Fruit fly (Drosophila melanogaster) whole organism, adult: ENCODE results near the gene Uros2.

ENCODE experiments used
- CG12768 ChIP-seq: fragments of 200-800 bp; sonication (Bioruptor generic); optimal IDR thresholded peaks from 2 replicates; lab custom pipeline; 2017; ENCODE audit warnings: missing biosample characterization, missing genetic modification characterization, mild to moderate bottlenecking, moderate library complexity, missing genetic modification reagents
- CG33017 ChIP-seq: fragments of 200-800 bp; sonication (Bioruptor generic); optimal IDR thresholded peaks from 2 replicates; lab custom pipeline; 2018; ENCODE audit warnings: missing biosample characterization, mild to moderate bottlenecking, missing genetic modification characterization, moderate library complexity
- CG5204 ChIP-seq: fragments of 200-800 bp; sonication (Bioruptor generic); optimal IDR thresholded peaks from 2 replicates; lab custom pipeline; 2016; ENCODE audit warnings: missing biosample characterization, missing genetic modification characterization
- CG7101 ChIP-seq: fragments of 200-800 bp; sonication (Bioruptor generic); optimal IDR thresholded peaks from 2 replicates; lab custom pipeline; 2018; ENCODE audit warnings: missing biosample characterization, mild to moderate bottlenecking, missing genetic modification characterization, moderate library complexity
- Crg-1 ChIP-seq: fragments of 200-800 bp; sonication (Bioruptor generic); optimal IDR thresholded peaks from 2 replicates; lab custom pipeline; 2016; ENCODE audit warnings: missing biosample characterization, missing genetic modification characterization
- Mnt ChIP-seq: fragments of 200-800 bp; sonication (Bioruptor generic); optimal IDR thresholded peaks from 2 replicates; lab custom pipeline; 2016; ENCODE audit warnings: missing biosample characterization, mild to moderate bottlenecking, missing genetic modification characterization
- bab1 ChIP-seq: fragments of 200-800 bp; sonication (Bioruptor generic); optimal IDR thresholded peaks from 3 replicates; lab custom pipeline; 2019; ENCODE audit warnings: missing biosample characterization, mild to moderate bottlenecking, missing genetic modification characterization, moderate library complexity
- cnc ChIP-seq, 2 experiments: fragments of >200 bp; optimal IDR thresholded peaks; 2 replicates each; lab custom pipeline; 2017
- kay ChIP-seq: fragments of 200-800 bp; sonication (Bioruptor generic); peaks from one replicate; lab custom pipeline; 2016; ENCODE audit warnings: missing biosample characterization, missing genetic modification characterization, borderline replicate concordance
- ovo ChIP-seq: fragments of 200-800 bp; sonication (Bioruptor generic); optimal IDR thresholded peaks from 2 replicates; lab custom pipeline; 2016; ENCODE audit warnings: missing biosample characterization, missing genetic modification characterization
- pad ChIP-seq: fragments of 200-800 bp; sonication (Bioruptor generic); optimal IDR thresholded peaks from 3 replicates; lab custom pipeline; 2017; ENCODE audit warnings: missing biosample characterization, missing genetic modification characterization, mild to moderate bottlenecking, moderate library complexity, missing genetic modification reagents
- tj ChIP-seq: fragments of 200-800 bp; sonication (Bioruptor generic); optimal IDR thresholded peaks from 3 replicates; lab custom pipeline; 2017; ENCODE audit warnings: missing biosample characterization, mild to moderate bottlenecking, missing genetic modification characterization, moderate library complexity

DNA sequence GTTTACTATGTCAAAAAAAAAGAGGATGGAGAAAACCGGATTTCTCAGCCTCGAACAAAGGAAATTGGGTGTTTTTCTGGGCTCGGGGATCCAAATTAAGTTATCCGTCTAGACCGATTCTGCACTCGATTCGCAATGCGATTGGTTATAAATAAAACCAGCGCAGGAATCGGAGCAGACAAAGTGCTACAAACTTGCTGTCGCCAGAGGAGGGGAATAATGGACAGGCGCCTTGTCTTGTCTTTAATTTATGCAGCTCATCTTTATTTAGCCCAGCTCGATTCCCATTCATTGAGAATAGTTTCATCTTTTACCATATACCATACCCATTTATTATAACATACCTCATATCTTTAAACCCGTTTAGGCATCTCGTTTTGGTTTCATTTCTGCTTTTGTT is 16.4 kb downstream of the Uros2 start:
- TF ChIP-seq kay (GFP tag; lab: Kevin White, UChicago) (no peak), CG12768 (GFP tag; lab: Kevin White, UChicago) (no peak), tj (no peak), CG7101 (no peak), Crg-1 (GFP tag; lab: Kevin White, UChicago) (no peak), pad (GFP tag; lab: Kevin White, UChicago) (no peak), ovo (no peak), Mnt (GFP tag; lab: Kevin White, UChicago) (no peak), bab1 (GFP tag; lab: Kevin White, UChicago) (no peak), CG33017 (no peak), CG5204 (GFP tag; lab: Kevin White, UChicago) (no peak), cnc (optimal IDR thresholded peaks at IDR 0.05; lab: Kevin White, UChicago) (no peak)
